Fruit fly (Drosophila melanogaster): ENCODE data around the gene CG5078.

CG5078 gene

dm6 chr3L:20516519-20517178, 10.8 kb downstream of the CG5078 start (continued):
- TF ChIP-seq Nf-YC (tag; optimal IDR thresholded peaks at IDR 0.05) = no peak
- TF ChIP-seq amos (GFP tag; IDR thresholded peaks at IDR 0.05; ENCODE audit: partially characterized antibody) = peak; percentile 31; the same call in 1 of the 2 replicates
- peak; percentile 68 for TF ChIP-seq Bgb (GFP tag; IDR thresholded peaks at IDR 0.05; ENCODE audit: partially characterized antibody)
- peak; percentile 19 for TF ChIP-seq CG2120 (GFP tag; optimal IDR thresholded peaks at IDR 0.05)
- TF ChIP-seq CG16813 (GFP tag; IDR thresholded peaks at IDR 0.05; ENCODE audit: partially characterized antibody) = no peak
- TF ChIP-seq Opbp (GFP tag; IDR thresholded peaks at IDR 0.05; ENCODE audit: partially characterized antibody) = 0 out of 3 replicates have a peak, but pooled peaks have one; percentile 42
- peak in 1 of 2 experiments; percentile 12 for TF ChIP-seq dpn (GFP tag; optimal IDR thresholded peaks at IDR 0.05)
- TF ChIP-seq tin (GFP tag; optimal IDR thresholded peaks at IDR 0.05) = peak; percentile 6
- peak; percentile 28; the same call in 1 of the 2 replicates for TF ChIP-seq chm (GFP tag; IDR thresholded peaks at IDR 0.05)
- TF ChIP-seq HHEX (GFP tag; optimal IDR thresholded peaks at IDR 0.05) = no peak
- TF ChIP-seq fd3F (GFP tag; optimal IDR thresholded peaks at IDR 0.05) = peak; percentile 1
- peak in 1 of 2 experiments; percentile 14 for TF ChIP-seq Pdp1 (GFP tag; optimal IDR thresholded peaks at IDR 0.05)
- TF ChIP-seq sna (GFP tag; IDR thresholded peaks at IDR 0.05; ENCODE audit: partially characterized antibody) = no peak
- peak; percentile 51 for TF ChIP-seq dmrt11E (tag; optimal IDR thresholded peaks at IDR 0.05)
- TF ChIP-seq Hr78 (GFP tag; optimal IDR thresholded peaks at IDR 0.05) = no peak
- peak; percentile 64 for TF ChIP-seq tap (tag; optimal IDR thresholded peaks at IDR 0.05)
- peak in 1 of 3 experiments; percentile 46 for TF ChIP-seq lola (GFP tag; optimal IDR thresholded peaks at IDR 0.05)
- TF ChIP-seq ems (GFP tag; optimal IDR thresholded peaks at IDR 0.05) = no peak
- TF ChIP-seq CG11723 (GFP tag; optimal IDR thresholded peaks at IDR 0.05) = no peak
- peak; percentile 20 for TF ChIP-seq CG13296 (GFP tag; optimal IDR thresholded peaks at IDR 0.05)
- peak; percentile 4 for TF ChIP-seq tio (GFP tag; optimal IDR thresholded peaks at IDR 0.05)
- no peak for TF ChIP-seq ro (GFP tag; IDR thresholded peaks at IDR 0.05)
- TF ChIP-seq CG6254 (GFP tag; optimal IDR thresholded peaks at IDR 0.05) = peak; percentile 30
- TF ChIP-seq CG30020 (tag; optimal IDR thresholded peaks at IDR 0.05) = peak; percentile 10
- peak; percentile 43; the same call in 1 of the 2 replicates for TF ChIP-seq CG14014 (GFP tag; IDR thresholded peaks at IDR 0.05)
- 0 out of 3 replicates have a peak, but pooled peaks have one; percentile 20 for TF ChIP-seq CG14050 (GFP tag; IDR thresholded peaks at IDR 0.05)
- peak; percentile 1 for TF ChIP-seq Fer1 (GFP tag; optimal IDR thresholded peaks at IDR 0.05)
- TF ChIP-seq nau (GFP tag; optimal IDR thresholded peaks at IDR 0.05) = no peak
- no peak; the same call in 1 of the 2 replicates for TF ChIP-seq CG32532 (GFP tag; IDR thresholded peaks at IDR 0.05)
- peak; percentile 32; the same call in 1 of the 2 replicates for TF ChIP-seq E2f1 (GFP tag; IDR thresholded peaks at IDR 0.05)
- peak; percentile 52 for TF ChIP-seq Blimp-1 (GFP tag; optimal IDR thresholded peaks at IDR 0.05)
- TF ChIP-seq toy (GFP tag; IDR thresholded peaks at IDR 0.05) = no peak
- TF ChIP-seq CkIIα-i1 (GFP tag; IDR thresholded peaks at IDR 0.05) = no peak
- TF ChIP-seq CG12659 (GFP tag; optimal IDR thresholded peaks at IDR 0.05) = peak; percentile 37
- TF ChIP-seq BtbVII (GFP tag; optimal IDR thresholded peaks at IDR 0.05) = peak; percentile 31
- peak; percentile 12 for TF ChIP-seq CG12219 (GFP tag; optimal IDR thresholded peaks at IDR 0.05)
- TF ChIP-seq pros (GFP tag; optimal IDR thresholded peaks at IDR 0.05) = peak; percentile 49
- peak; percentile 3 for TF ChIP-seq CG17568 (GFP tag; optimal IDR thresholded peaks at IDR 0.05)
- TF ChIP-seq Mes4 (GFP tag; optimal IDR thresholded peaks at IDR 0.05) = no peak
- TF ChIP-seq CG8290 (GFP tag; optimal IDR thresholded peaks at IDR 0.05) = no peak
- TF ChIP-seq CG8290 (tag; optimal IDR thresholded peaks at IDR 0.05) = peak in 1 of 2 experiments; percentile 29
- peak; percentile 39 for TF ChIP-seq CG12155 (GFP tag; optimal IDR thresholded peaks at IDR 0.05)
